Worm (Caenorhabditis elegans): Measurements from ENCODE around the gene idi-1.

Gene idi-1

ce11 chrIII:8111347-8111746, 19.8 kb downstream of the idi-1 start:
- TF ChIP-seq elt-1 (tag; optimal IDR thresholded peaks at IDR 0.05) (no peak), sea-2 (GFP tag; optimal IDR thresholded peaks at IDR 0.05) (no peak), ceh-16 (tag; optimal IDR thresholded peaks at IDR 0.05) (no peak), lin-39 (tag; optimal IDR thresholded peaks at IDR 0.05) (no peak), nhr-43 (tag; optimal IDR thresholded peaks at IDR 0.05; ENCODE audit: poor library complexity, severe bottlenecking) (peak; percentile 36), ztf-11 (tag; optimal IDR thresholded peaks at IDR 0.05) (no peak), ceh-82 (tag; optimal IDR thresholded peaks at IDR 0.05) (no peak)

- TF ChIP-seq nhr-77 (tag; optimal IDR thresholded peaks at IDR 0.05): no peak
Observed at ce11 chrIII:8115877-8116276, 24.4 kb downstream of the idi-1 start.

- TF ChIP-seq pqm-1 (tag; optimal IDR thresholded peaks at IDR 0.05) (no peak), lsy-12 (tag; optimal IDR thresholded peaks at IDR 0.05) (no peak), elt-3 (tag; optimal IDR thresholded peaks at IDR 0.05) (no peak), lin-15B (tag; optimal IDR thresholded peaks at IDR 0.05) (no peak), lin-39 (tag; optimal IDR thresholded peaks at IDR 0.05) (no peak), R02D3.7 (tag; optimal IDR thresholded peaks at IDR 0.05) (no peak), ztf-11 (tag; optimal IDR thresholded peaks at IDR 0.05) (no peak), elt-2 (tag; optimal IDR thresholded peaks at IDR 0.05) (no peak), nhr-67 (tag; optimal IDR thresholded peaks at IDR 0.05) (no peak), ceh-9 (tag; optimal IDR thresholded peaks at IDR 0.05) (no peak), egl-5 (tag; optimal IDR thresholded peaks at IDR 0.05) (no peak), ztf-4 (tag; optimal IDR thresholded peaks at IDR 0.05) (no peak), jun-1 (tag; optimal IDR thresholded peaks at IDR 0.05) (no peak), egl-27 (tag; optimal IDR thresholded peaks at IDR 0.05) (no peak), ceh-82 (tag; optimal IDR thresholded peaks at IDR 0.05) (no peak), snpc-4 (tag; optimal IDR thresholded peaks at IDR 0.05) (no peak)
Observed at ce11 chrIII:8117155-8117554, 25.6 kb downstream of the idi-1 start.

ce11 chrIII:8121132-8121531, 29.6 kb downstream of the idi-1 start, which contains the start of gene gei-8:
TSS of gene gei-8 (minus strand) at chrIII:8121232.
- no peak for TF ChIP-seq nhr-25 (tag; optimal IDR thresholded peaks at IDR 0.05)
- no peak for TF ChIP-seq nhr-28 (tag; optimal IDR thresholded peaks at IDR 0.05)

ce11 chrIII:8121923-8122322, 30.4 kb downstream of the idi-1 start:
- TF ChIP-seq lin-15B (tag; optimal IDR thresholded peaks at IDR 0.05) (no peak), ceh-9 (tag; optimal IDR thresholded peaks at IDR 0.05) (no peak), skn-1 (tag; optimal IDR thresholded peaks at IDR 0.05) (no peak), ztf-4 (tag; optimal IDR thresholded peaks at IDR 0.05) (no peak)

- TF ChIP-seq fkh-10 (GFP tag; optimal IDR thresholded peaks at IDR 0.05): peak; percentile 67
- TF ChIP-seq lin-39 (tag; optimal IDR thresholded peaks at IDR 0.05): peak; percentile 20
- peak; percentile 31 for TF ChIP-seq mdl-1 (tag; optimal IDR thresholded peaks at IDR 0.05)
- no peak for TF ChIP-seq zag-1 (tag; optimal IDR thresholded peaks at IDR 0.05)
- TF ChIP-seq elt-1 (tag; optimal IDR thresholded peaks at IDR 0.05): peak; percentile 21
- TF ChIP-seq daf-12 (tag; optimal IDR thresholded peaks at IDR 0.05): no peak
- TF ChIP-seq elt-2 (tag; optimal IDR thresholded peaks at IDR 0.05): peak; percentile 48
- TF ChIP-seq skn-1 (tag; optimal IDR thresholded peaks at IDR 0.05): peak; percentile 65
- TF ChIP-seq pqm-1 (tag; optimal IDR thresholded peaks at IDR 0.05): peak; percentile 60
- peak; percentile 79 for TF ChIP-seq pha-4 (tag; optimal IDR thresholded peaks at IDR 0.05)
- peak; percentile 41 for TF ChIP-seq ceh-28 (tag; optimal IDR thresholded peaks at IDR 0.05)
- TF ChIP-seq lin-15B (tag; optimal IDR thresholded peaks at IDR 0.05): peak; percentile 37
- TF ChIP-seq nhr-25 (tag; optimal IDR thresholded peaks at IDR 0.05): peak; percentile 25
- TF ChIP-seq snpc-4 (tag; optimal IDR thresholded peaks at IDR 0.05): peak; percentile 38
- peak; percentile 11 for TF ChIP-seq hmg-11 (tag; optimal IDR thresholded peaks at IDR 0.05)
- peak; percentile 86 for TF ChIP-seq nhr-23 (tag; optimal IDR thresholded peaks at IDR 0.05)
- TF ChIP-seq ZK546.5 (tag; optimal IDR thresholded peaks at IDR 0.05): no peak
- TF ChIP-seq nhr-76 (tag; optimal IDR thresholded peaks at IDR 0.05): no peak
- peak; percentile 91 for TF ChIP-seq nfya-1 (tag; optimal IDR thresholded peaks at IDR 0.05; ENCODE audit: insufficient read depth)
- TF ChIP-seq fkh-2 (tag; optimal IDR thresholded peaks at IDR 0.05): no peak
- TF ChIP-seq nhr-43 (tag; optimal IDR thresholded peaks at IDR 0.05; ENCODE audit: poor library complexity, severe bottlenecking): no peak
- TF ChIP-seq elt-3 (tag; optimal IDR thresholded peaks at IDR 0.05): no peak
- peak; percentile 50 for TF ChIP-seq jun-1 (tag; optimal IDR thresholded peaks at IDR 0.05)
- TF ChIP-seq egl-5 (tag; optimal IDR thresholded peaks at IDR 0.05): peak; percentile 89
Observed at ce11 chrIII:8124323-8124722, 32.8 kb downstream of the idi-1 start.
